Worm (Caenorhabditis elegans) whole organism, young adult: Measurements from ENCODE around the gene ech-5.

Experiments
- F10E7.11 ChIP-seq: sonication (generic microtip); optimal IDR thresholded peaks from 2 replicates; lab custom pipeline; 2017; ENCODE audit warnings: mild to moderate bottlenecking, missing genetic modification characterization, moderate library complexity, missing compliant biosample characterization
- F22D6.2 ChIP-seq: sonication (generic microtip); optimal IDR thresholded peaks from 2 replicates; lab custom pipeline; 2016; ENCODE audit warnings: mild to moderate bottlenecking, missing genetic modification characterization, missing compliant biosample characterization
- die-1 ChIP-seq: sonication (generic microtip); optimal IDR thresholded peaks from 2 replicates; lab custom pipeline; 2016; ENCODE audit warnings: missing genotype, mild to moderate bottlenecking, missing genetic modification characterization, missing compliant biosample characterization
- dpl-1 ChIP-seq: fragments of 150-350 bp; optimal IDR thresholded peaks from 2 replicates; lab custom pipeline; 2014; ENCODE audit warnings: missing biosample characterization, missing genetic modification reagents, missing genetic modification characterization
- egl-44 ChIP-seq: fragments of 200-800 bp; sonication (Bioruptor generic); IDR thresholded peaks from 2 replicates; pipeline ENCODE4 v1.3.6; 2022; ENCODE audit warnings: missing genetic modification reagents, missing genetic modification characterization, missing compliant biosample characterization
- fkh-3 ChIP-seq: sonication (generic microtip); optimal IDR thresholded peaks from 2 replicates; lab custom pipeline; 2016; ENCODE audit warnings: mild to moderate bottlenecking, missing genetic modification characterization, missing compliant biosample characterization
- him-1 ChIP-seq: sonication (generic microtip); optimal IDR thresholded peaks from 2 replicates; lab custom pipeline; 2016; ENCODE audit warnings: missing genotype, missing genetic modification reagents, missing genetic modification characterization, missing compliant biosample characterization
- hlh-12 ChIP-seq: sonication (generic microtip); optimal IDR thresholded peaks from 2 replicates; lab custom pipeline; 2016; ENCODE audit warnings: missing genetic modification characterization, missing compliant biosample characterization
- ztf-6 ChIP-seq: fragments of 200-800 bp; sonication (Bioruptor generic); IDR thresholded peaks from 2 replicates; pipeline ENCODE4 v1.3.6; 2022; ENCODE audit warnings: missing genetic modification reagents, missing genetic modification characterization, missing compliant biosample characterization

DNA sequence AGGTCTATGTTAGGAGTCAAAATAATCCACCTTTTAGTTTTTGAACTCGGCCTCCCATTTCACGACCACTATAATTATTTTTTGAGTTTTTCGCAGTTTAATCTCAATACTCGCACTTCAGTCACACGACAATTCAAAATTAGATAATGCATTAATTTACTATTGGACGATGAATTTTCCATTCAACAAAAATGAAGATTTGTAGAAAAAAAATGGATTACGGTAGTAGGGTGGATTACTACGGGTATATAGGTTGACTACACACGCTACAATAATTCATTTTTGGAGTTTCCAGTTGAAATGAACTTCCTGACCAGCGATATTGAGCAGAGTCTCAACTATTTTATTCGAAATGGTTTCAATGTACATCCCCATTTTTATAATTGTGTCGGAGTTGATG is 40.4 kb upstream of the ech-5 start, which contains the start of gene srt-23:
- TF ChIP-seq F22D6.2 (tag; lab: Kevin White, UChicago) (no peak), him-1 (tag; lab: Kevin White, UChicago) (no peak), dpl-1 (GFP tag; lab: Kevin White, UChicago) (no peak), F10E7.11 (tag; lab: Kevin White, UChicago) (no peak), die-1 (no peak), fkh-3 (tag; lab: Kevin White, UChicago) (no peak), egl-44 (GFP tag; lab: Robert Waterston, UW) (no peak), hlh-12 (tag; lab: Kevin White, UChicago) (no peak), ztf-6 (GFP tag; lab: Robert Waterston, UW) (no peak)
